Worm (Caenorhabditis elegans): ENCODE data around the gene H43E16.1.

ce11 chrII:6681478-6681877 is 7.4 kb downstream of the H43E16.1 start:
- TF ChIP-seq him-1 (tag; optimal IDR thresholded peaks at IDR 0.05) (no peak), dao-5 (tag; optimal IDR thresholded peaks at IDR 0.05) (no peak)

All from whole organism, L4/young adult.